Worm (Caenorhabditis elegans) whole organism, L4/young adult: Measurements from ENCODE around the gene ins-12.

Experiments
- W03F9.2 ChIP-seq: fragments of 150-350 bp; optimal IDR thresholded peaks from 2 replicates; lab custom pipeline; 2014; ENCODE audit warnings: missing biosample characterization, missing genetic modification characterization
- dao-5 ChIP-seq: sonication (generic microtip); optimal IDR thresholded peaks from 2 replicates; lab custom pipeline; 2016; ENCODE audit warnings: missing genotype, missing genetic modification characterization, moderate library complexity, missing compliant biosample characterization
- him-1 ChIP-seq: sonication (generic microtip); optimal IDR thresholded peaks from 2 replicates; lab custom pipeline; 2016; ENCODE audit warnings: missing genotype, missing genetic modification reagents, missing genetic modification characterization, missing compliant biosample characterization

DNA sequence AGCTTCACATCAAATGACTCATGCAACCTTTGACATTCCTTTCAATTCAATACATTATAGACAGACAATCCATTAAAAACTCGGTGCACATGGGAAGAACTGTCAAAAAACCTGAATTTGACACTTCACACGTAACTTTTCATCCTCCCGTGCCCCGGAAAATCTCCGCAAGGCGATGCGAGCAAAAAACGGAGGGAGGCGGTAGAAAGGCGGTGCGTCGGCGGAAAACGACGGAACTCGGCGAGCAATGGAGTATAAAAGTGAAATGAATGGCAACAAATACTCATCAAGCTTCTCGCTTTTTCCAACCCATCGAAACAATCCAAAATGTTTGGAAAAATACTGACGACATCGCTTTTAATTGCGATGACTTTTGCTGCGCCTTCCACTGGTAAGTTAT lies 23.6 kb downstream of the ins-12 start, which contains the start of gene T25E4.1:
- TF ChIP-seq W03F9.2 (no peak), dao-5 (no peak), him-1 (tag; lab: Kevin White, UChicago) (no peak)
